Worm (Caenorhabditis elegans) whole organism, L4 larva: Measurements from ENCODE around the gene tdo-2.

ENCODE experiments used
- F10B5.3 ChIP-seq: sonication (generic microtip); optimal IDR thresholded peaks from 2 replicates; lab custom pipeline; 2016; ENCODE audit warnings: mild to moderate bottlenecking, missing genetic modification characterization, missing compliant biosample characterization
- T20F7.1 ChIP-seq: fragments of 200-800 bp; sonication (Bioruptor generic); optimal IDR thresholded peaks from 2 replicates; lab custom pipeline; 2018; ENCODE audit warnings: mild to moderate bottlenecking, missing genetic modification characterization, missing compliant biosample characterization
- T26A8.4 ChIP-seq: fragments of 200-800 bp; sonication (Bioruptor generic); IDR thresholded peaks from 2 replicates; pipeline ENCODE4 v1.3.6; 2022; ENCODE audit warnings: missing genetic modification characterization, missing compliant biosample characterization
- aha-1 ChIP-seq: fragments of 150-350 bp; peaks from one replicate; lab custom pipeline; 2014; ENCODE audit warnings: missing biosample characterization, missing genetic modification characterization
- ama-1 ChIP-seq: fragments of 150-350 bp; optimal IDR thresholded peaks from 2 replicates; lab custom pipeline; 2014; ENCODE audit warnings: inconsistent platforms, mixed read lengths
- arid-1 ChIP-seq: fragments of 200-800 bp; sonication (Bioruptor generic); conservative IDR thresholded peaks from 2 replicates; pipeline ENCODE4 v1.3.6; 2022; ENCODE audit warnings: missing genetic modification reagents, missing genetic modification characterization, missing compliant biosample characterization
- ceh-62 ChIP-seq: sonication (generic microtip); optimal IDR thresholded peaks from 2 replicates; lab custom pipeline; 2017; ENCODE audit warnings: missing biosample characterization, missing genetic modification characterization
- daf-16 ChIP-seq, 3 experiments: sonication (generic microtip); optimal IDR thresholded peaks; 2 replicates each; lab custom pipeline; 2016 to 2017; ENCODE audit warnings: missing genetic modification characterization in 3 of 3, missing genetic modification reagents in 3 of 3, mild to moderate bottlenecking in 2 of 3, missing compliant biosample characterization in 2 of 3, missing biosample characterization in 1 of 3, moderate library complexity in 1 of 3
- daf-8 ChIP-seq: fragments of 200-800 bp; sonication (Bioruptor generic); IDR thresholded peaks from 2 replicates; pipeline ENCODE4 v1.3.6; 2022; ENCODE audit warnings: missing genetic modification characterization, missing compliant biosample characterization
- dve-1 ChIP-seq: sonication (generic microtip); optimal IDR thresholded peaks from 2 replicates; lab custom pipeline; 2017; ENCODE audit warnings: antibody characterized with exemption, mild to moderate bottlenecking, missing genetic modification characterization, missing compliant biosample characterization; ENCODE audit not compliant: insufficient read depth
- fkh-10 ChIP-seq: fragments of 150-350 bp; optimal IDR thresholded peaks from 2 replicates; lab custom pipeline; 2014; ENCODE audit warnings: missing biosample characterization, missing genetic modification reagents, missing genetic modification characterization
- gei-8 ChIP-seq: fragments of 200-800 bp; sonication (Bioruptor generic); optimal IDR thresholded peaks from 2 replicates; lab custom pipeline; 2018; ENCODE audit warnings: mild to moderate bottlenecking, missing genetic modification characterization, missing compliant biosample characterization
- hlh-11 ChIP-seq: fragments of 200-800 bp; sonication (Bioruptor generic); optimal IDR thresholded peaks from 2 replicates; lab custom pipeline; 2018; ENCODE audit warnings: mild to moderate bottlenecking, missing genetic modification characterization, missing compliant biosample characterization
- hlh-30 ChIP-seq: sonication (generic microtip); optimal IDR thresholded peaks from 2 replicates; lab custom pipeline; 2017; ENCODE audit warnings: antibody characterized with exemption, mild to moderate bottlenecking, missing genetic modification characterization, missing compliant biosample characterization; ENCODE audit not compliant: insufficient read depth
- hmg-1.1 ChIP-seq: fragments of 200-800 bp; sonication (Bioruptor generic); IDR thresholded peaks from 2 replicates; pipeline ENCODE4 v1.3.6; 2022; ENCODE audit warnings: missing genetic modification reagents, missing genetic modification characterization, missing compliant biosample characterization
- jun-1 ChIP-seq: fragments of 150-350 bp; optimal IDR thresholded peaks from 2 replicates; lab custom pipeline; 2014; ENCODE audit warnings: missing biosample characterization, missing genetic modification reagents, missing genetic modification characterization
- lin-1 ChIP-seq: fragments of 200-800 bp; sonication (Bioruptor generic); IDR thresholded peaks from 2 replicates; pipeline ENCODE4 v1.3.6; 2022; ENCODE audit warnings: missing genetic modification reagents, missing genetic modification characterization, missing compliant biosample characterization
- lin-15B ChIP-seq: fragments of 150-350 bp; sonication (generic microtip); optimal IDR thresholded peaks from 3 replicates; lab custom pipeline; 2014; ENCODE audit warnings: missing biosample characterization, missing genetic modification characterization
- lin-38 ChIP-seq: fragments of 200-800 bp; sonication (Bioruptor generic); IDR thresholded peaks from 2 replicates; pipeline ENCODE4 v1.3.6; 2022; ENCODE audit warnings: missing genetic modification reagents, missing genetic modification characterization, missing compliant biosample characterization
- lsy-2 ChIP-seq, 2 experiments: fragments of 150-350 bp in 1 of 2; sonication (generic microtip) in 1 of 2; optimal IDR thresholded peaks; 2 replicates each; lab custom pipeline; 2014 to 2017; ENCODE audit warnings: missing biosample characterization in 2 of 2, missing genetic modification characterization in 2 of 2
- mep-1 ChIP-seq: fragments of 150-350 bp; sonication (generic microtip); optimal IDR thresholded peaks from 3 replicates; lab custom pipeline; 2014; ENCODE audit warnings: missing biosample characterization, missing genetic modification characterization
- nhr-102 ChIP-seq: sonication (generic microtip); optimal IDR thresholded peaks from 2 replicates; lab custom pipeline; 2016; ENCODE audit warnings: mild to moderate bottlenecking, missing genetic modification characterization, moderate library complexity, missing compliant biosample characterization
- nhr-25 ChIP-seq: sonication (generic microtip); optimal IDR thresholded peaks from 2 replicates; lab custom pipeline; 2017; ENCODE audit warnings: missing genetic modification characterization, mild to moderate bottlenecking, missing compliant biosample characterization, antibody characterized with exemption, moderate library complexity, borderline replicate concordance; ENCODE audit not compliant: insufficient read depth
- nhr-28 ChIP-seq: fragments of 150-350 bp; optimal IDR thresholded peaks from 2 replicates; lab custom pipeline; 2014; ENCODE audit warnings: missing biosample characterization, missing genetic modification characterization
- nhr-41 ChIP-seq: fragments of 200-800 bp; sonication (Bioruptor generic); IDR thresholded peaks from 2 replicates; pipeline ENCODE4 v1.3.6; 2022; ENCODE audit warnings: missing genetic modification reagents, missing genetic modification characterization, missing compliant biosample characterization
- nhr-48 ChIP-seq: sonication (generic microtip); optimal IDR thresholded peaks from 2 replicates; lab custom pipeline; 2016; ENCODE audit warnings: mild to moderate bottlenecking, missing genetic modification characterization, missing compliant biosample characterization
- nhr-6 ChIP-seq: fragments of 150-350 bp; optimal IDR thresholded peaks from 2 replicates; lab custom pipeline; 2014; ENCODE audit warnings: missing biosample characterization, missing genetic modification characterization
- nhr-76 ChIP-seq: fragments of 150-350 bp; optimal IDR thresholded peaks from 2 replicates; lab custom pipeline; 2014; ENCODE audit warnings: missing biosample characterization, missing genetic modification characterization
- pha-4 ChIP-seq, 2 experiments: fragments of 150-350 bp in 1 of 2; fragments of 200-800 bp in 1 of 2; sonication (Bioruptor generic) in 1 of 2; IDR thresholded peaks in 1 of 2; optimal IDR thresholded peaks in 1 of 2; 2 replicates each; pipeline versions ENCODE4 v1.3.6 to Lab custom; 2014 to 2022; ENCODE audit warnings: missing genetic modification characterization in 2 of 2, missing genetic modification reagents in 2 of 2, missing biosample characterization in 1 of 2, missing compliant biosample characterization in 1 of 2
- php-3 ChIP-seq: fragments of 200-800 bp; sonication (Bioruptor generic); IDR thresholded peaks from 2 replicates; pipeline ENCODE4 v1.3.6; 2022; ENCODE audit warnings: missing genetic modification reagents, missing genetic modification characterization, missing compliant biosample characterization
- snpc-4 ChIP-seq: fragments of 150-350 bp; optimal IDR thresholded peaks from 2 replicates; lab custom pipeline; 2014; ENCODE audit warnings: missing biosample characterization, missing genetic modification characterization
- unc-130 ChIP-seq: sonication (generic microtip); optimal IDR thresholded peaks from 2 replicates; lab custom pipeline; 2016; ENCODE audit warnings: missing genetic modification reagents, missing genetic modification characterization, missing compliant biosample characterization
- vab-7 ChIP-seq: fragments of 200-800 bp; sonication (Bioruptor generic); IDR thresholded peaks from 2 replicates; pipeline ENCODE4 v1.3.6; 2022; ENCODE audit warnings: missing genetic modification reagents, missing genetic modification characterization, missing compliant biosample characterization
- zip-11 ChIP-seq: fragments of 200-800 bp; sonication (Bioruptor generic); IDR thresholded peaks from 2 replicates; pipeline ENCODE4 v1.3.6; 2022; ENCODE audit warnings: missing genetic modification characterization, missing compliant biosample characterization
- zip-2 ChIP-seq: fragments of 150-350 bp; optimal IDR thresholded peaks from 2 replicates; lab custom pipeline; 2014; ENCODE audit warnings: missing biosample characterization, missing genetic modification characterization
- ztf-7 ChIP-seq: fragments of 150-350 bp; optimal IDR thresholded peaks from 2 replicates; lab custom pipeline; 2014; ENCODE audit warnings: missing biosample characterization, missing genetic modification characterization

The tdo-2 gene

ce11 chrIII:5900709-5901108, 19.0 kb downstream of the tdo-2 start:
- TF ChIP-seq nhr-6 (tag; lab: Kevin White, UChicago): peak; percentile 96
- TF ChIP-seq hmg-1.1 (GFP tag; lab: Robert Waterston, UW): no peak
- no peak for TF ChIP-seq daf-16 (GFP tag; optimal IDR thresholded peaks at IDR 0.05; lab: Kevin White, UChicago)
- TF ChIP-seq daf-16 (tag; optimal IDR thresholded peaks at IDR 0.05; lab: Kevin White, UChicago): peak; percentile 18
- TF ChIP-seq snpc-4: no peak
- TF ChIP-seq nhr-76 (tag; lab: Kevin White, UChicago): no peak
- TF ChIP-seq T26A8.4 (GFP tag; lab: Robert Waterston, UW): no peak
- TF ChIP-seq lsy-2 (tag; optimal IDR thresholded peaks at IDR 0.05; lab: Kevin White, UChicago): peak in 1 of 2 experiments; percentile 58
- no peak for TF ChIP-seq arid-1 (GFP tag; lab: Robert Waterston, UW)
- TF ChIP-seq nhr-28: peak; percentile 10
- TF ChIP-seq hlh-11 (tag; lab: Kevin White, UChicago): peak; percentile 23
- peak; percentile 52 for TF ChIP-seq dve-1 (tag; lab: Kevin White, UChicago)
- no peak for TF ChIP-seq daf-8 (GFP tag; lab: Robert Waterston, UW)
- no peak for TF ChIP-seq pha-4 (GFP tag; IDR thresholded peaks at IDR 0.05; lab: Robert Waterston, UW)
- TF ChIP-seq pha-4 (tag; optimal IDR thresholded peaks at IDR 0.05; lab: Kevin White, UChicago): peak; percentile 22
- TF ChIP-seq mep-1 (tag; lab: Kevin White, UChicago): peak; percentile 44
- TF ChIP-seq, all 104 proteins: peak for 8

ce11 chrIII:5898631-5899030, 21.1 kb downstream of the tdo-2 start:
- no peak for TF ChIP-seq lin-38 (GFP tag; lab: Robert Waterston, UW)
- TF ChIP-seq jun-1 (tag; lab: Kevin White, UChicago): no peak
- no peak for TF ChIP-seq ztf-7 (tag; lab: Kevin White, UChicago)
- TF ChIP-seq hlh-11 (tag; lab: Kevin White, UChicago): peak; percentile 24
- no peak for TF ChIP-seq fkh-10
- TF ChIP-seq php-3 (GFP tag; lab: Robert Waterston, UW): no peak
- no peak for TF ChIP-seq nhr-41 (GFP tag; lab: Robert Waterston, UW)
- no peak for TF ChIP-seq lin-15B (tag; lab: Kevin White, UChicago)

ce11 chrIII:5897468-5897867, 22.3 kb downstream of the tdo-2 start:
- TF ChIP-seq aha-1 (peak; percentile 4), ceh-62 (tag; lab: Kevin White, UChicago) (no peak), mep-1 (tag; lab: Kevin White, UChicago) (peak; percentile 15)

- TF ChIP-seq php-3 (GFP tag; lab: Robert Waterston, UW) (no peak), T20F7.1 (GFP tag; lab: Kevin White, UChicago) (no peak), nhr-102 (tag; lab: Kevin White, UChicago) (no peak)
Measured at ce11 chrIII:5895913-5896312, 23.8 kb downstream of the tdo-2 start, which contains the start of gene pxl-1. pxl-1 (minus strand) TSS chrIII:5896013.

ce11 chrIII:5892909-5893308, 26.8 kb downstream of the tdo-2 start:
- TF ChIP-seq ama-1 (lab: Kevin White, UChicago): no peak
- no peak for TF ChIP-seq nhr-25 (tag; lab: Kevin White, UChicago)
- TF ChIP-seq zip-2 (tag; lab: Kevin White, UChicago): no peak
- no peak for TF ChIP-seq nhr-48 (tag; lab: Kevin White, UChicago)
- TF ChIP-seq F10B5.3 (tag; lab: Kevin White, UChicago): no peak
- no peak for TF ChIP-seq unc-130
- TF ChIP-seq nhr-28: no peak
- no peak for TF ChIP-seq zip-11 (GFP tag; lab: Robert Waterston, UW)
- TF ChIP-seq gei-8 (GFP tag; lab: Kevin White, UChicago): no peak
- TF ChIP-seq vab-7 (GFP tag; lab: Robert Waterston, UW): no peak
- TF ChIP-seq lin-1 (GFP tag; lab: Robert Waterston, UW): no peak
- no peak for TF ChIP-seq hlh-30 (tag; lab: Kevin White, UChicago)
